Worm (Caenorhabditis elegans): ENCODE measurements around the gene wrt-2.

The wrt-2 gene

ce11 chrX:3102817-3103216 is 8.7 kb upstream of the wrt-2 start (continued):
- peak; percentile 21 for TF ChIP-seq ceh-28 (tag; optimal IDR thresholded peaks at IDR 0.05)
- no peak for TF ChIP-seq egl-27 (tag; optimal IDR thresholded peaks at IDR 0.05)
- no peak for TF ChIP-seq tbx-2 (tag; optimal IDR thresholded peaks at IDR 0.05)
- peak; percentile 7 for TF ChIP-seq egl-5 (tag; optimal IDR thresholded peaks at IDR 0.05)
- TF ChIP-seq mdl-1 (tag; optimal IDR thresholded peaks at IDR 0.05): no peak
- no peak for TF ChIP-seq lsy-12 (tag; optimal IDR thresholded peaks at IDR 0.05)
- no peak for TF ChIP-seq fos-1 (tag; optimal IDR thresholded peaks at IDR 0.05)
- no peak for TF ChIP-seq daf-12 (tag; optimal IDR thresholded peaks at IDR 0.05)
- no peak for TF ChIP-seq nhr-76 (tag; optimal IDR thresholded peaks at IDR 0.05)
- peak; percentile 28 for TF ChIP-seq elt-2 (tag; optimal IDR thresholded peaks at IDR 0.05)
- TF ChIP-seq sea-2 (GFP tag; optimal IDR thresholded peaks at IDR 0.05): no peak
- TF ChIP-seq lin-15B (tag; optimal IDR thresholded peaks at IDR 0.05): no peak
- TF ChIP-seq ama-1 (optimal IDR thresholded peaks at IDR 0.05): no peak
- TF ChIP-seq nfya-1 (tag; optimal IDR thresholded peaks at IDR 0.05; ENCODE audit: insufficient read depth): peak; percentile 63
- no peak for TF ChIP-seq skn-1 (tag; optimal IDR thresholded peaks at IDR 0.05)
- no peak for TF ChIP-seq nhr-43 (tag; optimal IDR thresholded peaks at IDR 0.05; ENCODE audit: poor library complexity, severe bottlenecking)
- no peak for TF ChIP-seq ceh-9 (tag; optimal IDR thresholded peaks at IDR 0.05)
- no peak for TF ChIP-seq jun-1 (tag; optimal IDR thresholded peaks at IDR 0.05)
- TF ChIP-seq nhr-23 (tag; optimal IDR thresholded peaks at IDR 0.05): no peak
- no peak for TF ChIP-seq zag-1 (tag; optimal IDR thresholded peaks at IDR 0.05)
- TF ChIP-seq ztf-4 (tag; optimal IDR thresholded peaks at IDR 0.05): no peak

- TF ChIP-seq elt-2 (tag; optimal IDR thresholded peaks at IDR 0.05) (peak; percentile 90), skn-1 (tag; optimal IDR thresholded peaks at IDR 0.05) (peak; percentile 10), nhr-25 (tag; optimal IDR thresholded peaks at IDR 0.05) (no peak), unc-39 (tag; optimal IDR thresholded peaks at IDR 0.05) (no peak), mml-1 (tag; optimal IDR thresholded peaks at IDR 0.05) (no peak), pha-4 (tag; optimal IDR thresholded peaks at IDR 0.05) (peak; percentile 84), jun-1 (tag; optimal IDR thresholded peaks at IDR 0.05) (peak; percentile 58), tbx-2 (tag; optimal IDR thresholded peaks at IDR 0.05) (no peak), egl-5 (tag; optimal IDR thresholded peaks at IDR 0.05) (peak; percentile 55), pqm-1 (tag; optimal IDR thresholded peaks at IDR 0.05) (peak; percentile 87), fkh-10 (GFP tag; optimal IDR thresholded peaks at IDR 0.05) (no peak), nhr-237 (tag; optimal IDR thresholded peaks at IDR 0.05) (no peak), ceh-28 (tag; optimal IDR thresholded peaks at IDR 0.05) (peak; percentile 2), sea-2 (GFP tag; optimal IDR thresholded peaks at IDR 0.05) (no peak), snpc-4 (tag; optimal IDR thresholded peaks at IDR 0.05) (no peak), ceh-16 (tag; optimal IDR thresholded peaks at IDR 0.05) (no peak), ceh-82 (tag; optimal IDR thresholded peaks at IDR 0.05) (no peak)
Observed at ce11 chrX:3102165-3102564, 8.0 kb upstream of the wrt-2 start, which contains the start of gene ztf-13. Gene ztf-13 (minus strand): TSS chrX:3102175.

DNA sequence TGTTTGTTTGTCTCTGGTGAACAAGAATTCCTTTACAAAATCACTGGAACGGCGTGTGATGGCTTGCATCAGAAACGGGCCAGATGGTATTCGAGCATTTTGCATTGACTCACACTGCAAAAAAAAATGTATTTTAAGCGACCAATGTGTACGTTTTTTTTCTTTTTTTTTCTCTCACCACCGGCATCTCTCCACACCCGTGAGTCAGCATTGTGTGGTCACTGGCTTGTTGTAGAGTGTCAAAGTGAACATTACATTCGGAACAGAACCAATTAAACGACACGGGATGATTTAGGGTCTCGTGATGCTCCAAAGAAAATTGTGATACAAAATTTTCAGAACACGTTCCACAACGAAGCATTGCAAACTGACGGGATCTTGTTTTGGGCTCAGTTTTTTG is 7.4 kb upstream of the wrt-2 start:
- no peak for TF ChIP-seq ztf-4 (tag; optimal IDR thresholded peaks at IDR 0.05)
- TF ChIP-seq egl-5 (tag; optimal IDR thresholded peaks at IDR 0.05): peak; percentile 59
- peak; percentile 66 for TF ChIP-seq pha-4 (tag; optimal IDR thresholded peaks at IDR 0.05)

DNA sequence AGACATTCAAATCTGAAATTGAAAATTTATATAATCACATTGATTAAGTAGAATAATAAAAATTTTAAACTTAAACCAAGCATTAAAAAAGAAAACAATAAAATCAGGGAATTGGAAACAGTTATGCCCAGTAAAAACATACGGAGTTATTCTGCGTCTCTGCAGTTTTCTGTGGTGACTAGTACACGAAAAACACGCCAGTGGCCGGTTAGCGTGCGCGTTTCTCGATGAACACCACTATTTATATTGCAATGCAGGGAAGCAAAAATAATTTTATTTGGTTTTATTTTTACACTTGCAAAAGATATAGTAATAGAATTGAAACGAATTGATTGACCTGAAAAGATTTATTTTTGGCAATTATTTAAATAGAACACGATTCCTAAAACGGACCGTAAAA is 5.7 kb upstream of the wrt-2 start, which contains the start of gene sec-3:
Gene sec-3, minus strand, starts transcription at position 21 of the 400 bp plus-strand sequence.
- TF ChIP-seq tbx-2 (tag; optimal IDR thresholded peaks at IDR 0.05): peak; percentile 72
- TF ChIP-seq unc-39 (tag; optimal IDR thresholded peaks at IDR 0.05): no peak
- no peak for TF ChIP-seq elt-3 (tag; optimal IDR thresholded peaks at IDR 0.05)
- TF ChIP-seq lsy-12 (tag; optimal IDR thresholded peaks at IDR 0.05): peak; percentile 71
- peak; percentile 61 for TF ChIP-seq lin-15B (tag; optimal IDR thresholded peaks at IDR 0.05)
- no peak for TF ChIP-seq mml-1 (tag; optimal IDR thresholded peaks at IDR 0.05)
- TF ChIP-seq R02D3.7 (tag; optimal IDR thresholded peaks at IDR 0.05): peak; percentile 64
- no peak for TF ChIP-seq fkh-2 (tag; optimal IDR thresholded peaks at IDR 0.05)
- TF ChIP-seq pha-4 (tag; optimal IDR thresholded peaks at IDR 0.05): peak; percentile 97
- peak; percentile 58 for TF ChIP-seq nhr-77 (tag; optimal IDR thresholded peaks at IDR 0.05)
- TF ChIP-seq fos-1 (tag; optimal IDR thresholded peaks at IDR 0.05): peak; percentile 55
- TF ChIP-seq lin-39 (tag; optimal IDR thresholded peaks at IDR 0.05): peak; percentile 83
- TF ChIP-seq snpc-4 (tag; optimal IDR thresholded peaks at IDR 0.05): peak; percentile 88
- TF ChIP-seq ZK546.5 (tag; optimal IDR thresholded peaks at IDR 0.05): no peak
- peak; percentile 59 for TF ChIP-seq ama-1 (optimal IDR thresholded peaks at IDR 0.05)
- no peak for TF ChIP-seq elt-1 (tag; optimal IDR thresholded peaks at IDR 0.05)
- no peak for TF ChIP-seq nhr-237 (tag; optimal IDR thresholded peaks at IDR 0.05)
- TF ChIP-seq zag-1 (tag; optimal IDR thresholded peaks at IDR 0.05): no peak
- peak; percentile 84 for TF ChIP-seq nhr-43 (tag; optimal IDR thresholded peaks at IDR 0.05; ENCODE audit: poor library complexity, severe bottlenecking)
- peak; percentile 35 for TF ChIP-seq pqm-1 (tag; optimal IDR thresholded peaks at IDR 0.05)
- TF ChIP-seq nfya-1 (tag; optimal IDR thresholded peaks at IDR 0.05; ENCODE audit: insufficient read depth): peak; percentile 85
- TF ChIP-seq ztf-4 (tag; optimal IDR thresholded peaks at IDR 0.05): peak; percentile 70
- TF ChIP-seq aly-2 (tag; optimal IDR thresholded peaks at IDR 0.05): peak; percentile 23
- peak; percentile 66 for TF ChIP-seq ceh-28 (tag; optimal IDR thresholded peaks at IDR 0.05)
- TF ChIP-seq skn-1 (tag; optimal IDR thresholded peaks at IDR 0.05): peak; percentile 64
- peak; percentile 76 for TF ChIP-seq jun-1 (tag; optimal IDR thresholded peaks at IDR 0.05)
- peak; percentile 82 for TF ChIP-seq nhr-25 (tag; optimal IDR thresholded peaks at IDR 0.05)
- peak; percentile 4 for TF ChIP-seq unc-62 (GFP tag; optimal IDR thresholded peaks at IDR 0.05)
- TF ChIP-seq ceh-82 (tag; optimal IDR thresholded peaks at IDR 0.05): peak; percentile 39
- TF ChIP-seq hmg-11 (tag; optimal IDR thresholded peaks at IDR 0.05): peak; percentile 89
- no peak for TF ChIP-seq nhr-11 (tag; optimal IDR thresholded peaks at IDR 0.05)
- TF ChIP-seq elt-2 (tag; optimal IDR thresholded peaks at IDR 0.05): peak; percentile 81
- no peak for TF ChIP-seq ztf-11 (tag; optimal IDR thresholded peaks at IDR 0.05)
- TF ChIP-seq nhr-23 (tag; optimal IDR thresholded peaks at IDR 0.05): peak; percentile 92
- no peak for TF ChIP-seq nhr-12 (tag; optimal IDR thresholded peaks at IDR 0.05)
